Fruit fly (Drosophila melanogaster): Measurements from ENCODE around the gene Scsalpha1.

Scsalpha1 gene

dm6 chr3L:3773317-3773716 is 40.7 kb upstream of the Scsalpha1 start:
- TF ChIP-seq chinmo (GFP tag; IDR thresholded peaks at IDR 0.05; ENCODE audit: partially characterized antibody) (peak; percentile 74; the same call in 1 of the 4 replicates), jigr1 (GFP tag; IDR thresholded peaks at IDR 0.05) (no peak), CG12155 (GFP tag; optimal IDR thresholded peaks at IDR 0.05) (no peak), E2f2 (GFP tag; IDR thresholded peaks at IDR 0.05) (no peak), usp (GFP tag; optimal IDR thresholded peaks at IDR 0.05) (no peak), CG10321 (GFP tag; IDR thresholded peaks at IDR 0.05) (no peak)

DNA sequence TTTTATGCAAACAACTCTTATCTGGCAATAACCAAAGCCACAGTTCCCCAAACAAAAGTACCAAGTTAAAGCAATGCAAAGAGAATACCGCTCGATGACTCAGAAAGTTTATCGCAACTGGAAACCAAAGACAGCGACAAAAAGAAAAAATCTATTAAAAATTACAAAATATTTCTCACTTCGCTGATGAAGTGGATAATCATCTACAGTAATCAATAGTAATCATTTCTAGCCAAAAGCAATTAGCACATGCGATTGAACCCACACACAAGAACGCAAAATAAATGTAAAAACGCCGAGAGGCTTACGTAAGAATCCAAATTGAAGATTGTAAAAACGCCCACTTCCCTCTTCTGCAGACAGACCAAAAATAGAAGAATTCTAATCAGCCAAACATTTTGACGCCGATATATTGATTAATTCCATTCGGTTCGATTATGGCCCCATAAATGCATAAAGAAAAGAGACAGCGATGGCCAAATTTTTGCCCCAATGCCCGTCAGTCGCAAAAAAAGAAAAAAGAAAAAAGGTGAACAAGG is 37.4 kb upstream of the Scsalpha1 start:
- TF ChIP-seq CG13424 (tag; optimal IDR thresholded peaks at IDR 0.05): no peak
- no peak for TF ChIP-seq CG10959 (GFP tag; IDR thresholded peaks at IDR 0.05)
- peak; percentile 74 for TF ChIP-seq exex (tag; optimal IDR thresholded peaks at IDR 0.05)
- no peak for TF ChIP-seq CG16813 (GFP tag; IDR thresholded peaks at IDR 0.05; ENCODE audit: partially characterized antibody)
- peak in 1 of 2 experiments; percentile 62 for TF ChIP-seq Pdp1 (GFP tag; optimal IDR thresholded peaks at IDR 0.05)
- no peak for TF ChIP-seq gcm (GFP tag; optimal IDR thresholded peaks at IDR 0.05)
- no peak for TF ChIP-seq CG15514 (GFP tag; optimal IDR thresholded peaks at IDR 0.05)
- TF ChIP-seq oc (tag; optimal IDR thresholded peaks at IDR 0.05): no peak
- TF ChIP-seq MTF-1 (GFP tag; optimal IDR thresholded peaks at IDR 0.05; ENCODE audit: borderline replicate concordance): no peak
- no peak for TF ChIP-seq shn (GFP tag; optimal IDR thresholded peaks at IDR 0.05)
- no peak for TF ChIP-seq cwo (GFP tag; optimal IDR thresholded peaks at IDR 0.05)
- TF ChIP-seq lab (GFP tag; optimal IDR thresholded peaks at IDR 0.05): no peak
- TF ChIP-seq nerfin-1 (tag; optimal IDR thresholded peaks at IDR 0.05): no peak
- TF ChIP-seq esg (GFP tag; conservative IDR thresholded peaks at IDR 0.05): no peak
- TF ChIP-seq sens (GFP tag): peak; percentile 52
- TF ChIP-seq Dll (GFP tag; IDR thresholded peaks at IDR 0.05; ENCODE audit: partially characterized antibody): no peak
- no peak for TF ChIP-seq Gug (GFP tag; IDR thresholded peaks at IDR 0.05)
- peak; percentile 12 for TF ChIP-seq sug (tag; optimal IDR thresholded peaks at IDR 0.05)
- TF ChIP-seq Asciz (GFP tag; optimal IDR thresholded peaks at IDR 0.05): no peak
- no peak for TF ChIP-seq Bgb (GFP tag; IDR thresholded peaks at IDR 0.05; ENCODE audit: partially characterized antibody)
- no peak for TF ChIP-seq CG17361 (GFP tag; IDR thresholded peaks at IDR 0.05)
- no peak for TF ChIP-seq vfl (GFP tag; optimal IDR thresholded peaks at IDR 0.05)
- TF ChIP-seq ems (GFP tag; optimal IDR thresholded peaks at IDR 0.05): no peak
- TF ChIP-seq CG3407 (GFP tag; optimal IDR thresholded peaks at IDR 0.05): no peak
- TF ChIP-seq Med (GFP tag): no peak
- TF ChIP-seq tll (GFP tag; optimal IDR thresholded peaks at IDR 0.05): no peak
- no peak for TF ChIP-seq CG7786 (GFP tag; optimal IDR thresholded peaks at IDR 0.05)
- peak; percentile 26 for TF ChIP-seq sd (tag; optimal IDR thresholded peaks at IDR 0.05)
- TF ChIP-seq CG10321 (GFP tag; IDR thresholded peaks at IDR 0.05): no peak
- TF ChIP-seq lola (GFP tag; optimal IDR thresholded peaks at IDR 0.05): no peak
- TF ChIP-seq CG17186 (GFP tag; optimal IDR thresholded peaks at IDR 0.05): no peak
- TF ChIP-seq aop (GFP tag; IDR thresholded peaks at IDR 0.05): no peak
- no peak for TF ChIP-seq ind (GFP tag; optimal IDR thresholded peaks at IDR 0.05)
- TF ChIP-seq Six4 (GFP tag; optimal IDR thresholded peaks at IDR 0.05): no peak

All from whole organism, embryonic.